Worm (Caenorhabditis elegans) whole organism, L4 larva: ENCODE data around the gene F14H3.6.

Experiments
- F49E8.2 ChIP-seq: sonication (generic microtip); optimal IDR thresholded peaks from 2 replicates; lab custom pipeline; 2016; ENCODE audit warnings: missing compliant biosample characterization, mild to moderate bottlenecking, missing genetic modification characterization, borderline replicate concordance
- R02D3.7 ChIP-seq: fragments of 150-350 bp; sonication (generic microtip); optimal IDR thresholded peaks from 3 replicates; lab custom pipeline; 2014; ENCODE audit warnings: missing biosample characterization, missing genetic modification characterization
- T26A8.4 ChIP-seq: fragments of 200-800 bp; sonication (Bioruptor generic); IDR thresholded peaks from 2 replicates; pipeline ENCODE4 v1.3.6; 2022; ENCODE audit warnings: missing genetic modification characterization, missing compliant biosample characterization
- Y75B8A.6 ChIP-seq: fragments of 200-800 bp; sonication (Bioruptor generic); IDR thresholded peaks from 2 replicates; pipeline ENCODE4 v1.3.6; 2022; ENCODE audit warnings: missing genetic modification reagents, missing genetic modification characterization, missing compliant biosample characterization
- ama-1 ChIP-seq: fragments of 150-350 bp; optimal IDR thresholded peaks from 2 replicates; lab custom pipeline; 2014; ENCODE audit warnings: inconsistent platforms, mixed read lengths
- attf-4 ChIP-seq: sonication (generic microtip); optimal IDR thresholded peaks from 3 replicates; lab custom pipeline; 2017; ENCODE audit warnings: missing biosample characterization, missing genetic modification characterization
- ceh-28 ChIP-seq: fragments of 150-350 bp; optimal IDR thresholded peaks from 2 replicates; lab custom pipeline; 2014; ENCODE audit warnings: missing biosample characterization, missing genetic modification reagents, missing genetic modification characterization
- ceh-62 ChIP-seq: sonication (generic microtip); optimal IDR thresholded peaks from 2 replicates; lab custom pipeline; 2017; ENCODE audit warnings: missing biosample characterization, missing genetic modification characterization
- cey-2 ChIP-seq: sonication (generic microtip); optimal IDR thresholded peaks from 3 replicates; lab custom pipeline; 2017; ENCODE audit warnings: missing genetic modification characterization, mild to moderate bottlenecking, missing compliant biosample characterization, antibody characterized with exemption, borderline replicate concordance; ENCODE audit not compliant: insufficient read depth
- daf-16 ChIP-seq, 3 experiments: sonication (generic microtip); optimal IDR thresholded peaks; 2 replicates each; lab custom pipeline; 2016 to 2017; ENCODE audit warnings: missing genetic modification characterization in 3 of 3, missing genetic modification reagents in 3 of 3, mild to moderate bottlenecking in 2 of 3, missing compliant biosample characterization in 2 of 3, missing biosample characterization in 1 of 3, moderate library complexity in 1 of 3
- dmd-6 ChIP-seq: fragments of 200-800 bp; sonication (Bioruptor generic); IDR thresholded peaks from 2 replicates; pipeline ENCODE4 v1.3.6; 2022; ENCODE audit warnings: missing genetic modification reagents, missing genetic modification characterization, missing compliant biosample characterization
- dmd-8 ChIP-seq: fragments of 200-800 bp; sonication (Bioruptor generic); IDR thresholded peaks from 2 replicates; pipeline ENCODE4 v1.3.6; 2022; ENCODE audit warnings: missing genetic modification characterization, missing compliant biosample characterization
- dpl-1 ChIP-seq: fragments of 150-350 bp; optimal IDR thresholded peaks from 2 replicates; lab custom pipeline; 2014; ENCODE audit warnings: missing biosample characterization, missing genetic modification reagents, missing genetic modification characterization
- dve-1 ChIP-seq: sonication (generic microtip); optimal IDR thresholded peaks from 2 replicates; lab custom pipeline; 2017; ENCODE audit warnings: antibody characterized with exemption, mild to moderate bottlenecking, missing genetic modification characterization, missing compliant biosample characterization; ENCODE audit not compliant: insufficient read depth
- egl-43 ChIP-seq: fragments of 200-800 bp; sonication (Bioruptor generic); IDR thresholded peaks from 2 replicates; pipeline ENCODE4 v1.3.6; 2022; ENCODE audit warnings: missing genetic modification reagents, missing genetic modification characterization, missing compliant biosample characterization
- fos-1 ChIP-seq: fragments of 150-350 bp; optimal IDR thresholded peaks from 2 replicates; lab custom pipeline; 2014; ENCODE audit warnings: missing biosample characterization, missing genetic modification characterization
- hlh-11 ChIP-seq: fragments of 200-800 bp; sonication (Bioruptor generic); optimal IDR thresholded peaks from 2 replicates; lab custom pipeline; 2018; ENCODE audit warnings: mild to moderate bottlenecking, missing genetic modification characterization, missing compliant biosample characterization
- lin-15B ChIP-seq: fragments of 150-350 bp; sonication (generic microtip); optimal IDR thresholded peaks from 3 replicates; lab custom pipeline; 2014; ENCODE audit warnings: missing biosample characterization, missing genetic modification characterization
- lin-39 ChIP-seq: fragments of 150-350 bp; optimal IDR thresholded peaks from 2 replicates; lab custom pipeline; 2014; ENCODE audit warnings: missing biosample characterization, missing genetic modification reagents, missing genetic modification characterization
- lir-3 ChIP-seq: sonication (generic microtip); optimal IDR thresholded peaks from 2 replicates; lab custom pipeline; 2016; ENCODE audit warnings: mild to moderate bottlenecking, missing genetic modification characterization, missing compliant biosample characterization
- madf-5 ChIP-seq, 2 experiments: fragments of 200-800 bp; sonication (Bioruptor generic); IDR thresholded peaks; 2 replicates each; pipeline ENCODE4 v1.3.6; 2022; ENCODE audit warnings: missing compliant biosample characterization in 2 of 2, missing genetic modification characterization in 2 of 2
- mep-1 ChIP-seq: fragments of 150-350 bp; sonication (generic microtip); optimal IDR thresholded peaks from 3 replicates; lab custom pipeline; 2014; ENCODE audit warnings: missing biosample characterization, missing genetic modification characterization
- nhr-10 ChIP-seq: fragments of 150-350 bp; optimal IDR thresholded peaks from 2 replicates; lab custom pipeline; 2014; ENCODE audit warnings: missing biosample characterization, missing genetic modification characterization
- nhr-237 ChIP-seq: sonication (generic microtip); optimal IDR thresholded peaks from 2 replicates; lab custom pipeline; 2017; ENCODE audit warnings: missing biosample characterization, missing genetic modification characterization
- nhr-28 ChIP-seq: fragments of 150-350 bp; optimal IDR thresholded peaks from 2 replicates; lab custom pipeline; 2014; ENCODE audit warnings: missing biosample characterization, missing genetic modification characterization
- nhr-76 ChIP-seq: fragments of 150-350 bp; optimal IDR thresholded peaks from 2 replicates; lab custom pipeline; 2014; ENCODE audit warnings: missing biosample characterization, missing genetic modification characterization
- nhr-77 ChIP-seq: fragments of 150-350 bp; optimal IDR thresholded peaks from 2 replicates; lab custom pipeline; 2014; ENCODE audit warnings: missing biosample characterization, missing genetic modification characterization
- php-3 ChIP-seq: fragments of 200-800 bp; sonication (Bioruptor generic); IDR thresholded peaks from 2 replicates; pipeline ENCODE4 v1.3.6; 2022; ENCODE audit warnings: missing genetic modification reagents, missing genetic modification characterization, missing compliant biosample characterization
- pqm-1 ChIP-seq: sonication (generic microtip); optimal IDR thresholded peaks from 2 replicates; lab custom pipeline; 2017; ENCODE audit warnings: missing biosample characterization, missing genetic modification characterization
- snpc-4 ChIP-seq: fragments of 150-350 bp; optimal IDR thresholded peaks from 2 replicates; lab custom pipeline; 2014; ENCODE audit warnings: missing biosample characterization, missing genetic modification characterization
- spr-1 ChIP-seq: sonication (generic microtip); optimal IDR thresholded peaks from 2 replicates; lab custom pipeline; 2016; ENCODE audit warnings: mild to moderate bottlenecking, missing genetic modification characterization, missing compliant biosample characterization
- tag-97 ChIP-seq: fragments of 200-800 bp; sonication (Bioruptor generic); IDR thresholded peaks from 2 replicates; pipeline ENCODE4 v1.3.6; 2022; ENCODE audit warnings: missing genetic modification characterization, missing compliant biosample characterization
- unc-62 ChIP-seq, 3 experiments: fragments of 150-350 bp in 1 of 3; sonication (generic microtip); optimal IDR thresholded peaks in 2 of 3; peaks in 1 of 3; 1 replicate in 1 of 3; 2 replicates in 2 of 3; lab custom pipeline; 2014 to 2017; ENCODE audit warnings: missing biosample characterization in 3 of 3, missing genetic modification characterization in 3 of 3, missing genetic modification reagents in 3 of 3, missing genotype in 1 of 3
- vab-7 ChIP-seq: fragments of 200-800 bp; sonication (Bioruptor generic); IDR thresholded peaks from 2 replicates; pipeline ENCODE4 v1.3.6; 2022; ENCODE audit warnings: missing genetic modification reagents, missing genetic modification characterization, missing compliant biosample characterization
- zfp-2 ChIP-seq: sonication (generic microtip); optimal IDR thresholded peaks from 2 replicates; lab custom pipeline; 2016; ENCODE audit warnings: mild to moderate bottlenecking, missing genetic modification characterization, missing compliant biosample characterization
- zfp-3 ChIP-seq: fragments of 200-800 bp; sonication (Bioruptor generic); conservative IDR thresholded peaks from 2 replicates; pipeline ENCODE4 v1.3.6; 2022; ENCODE audit warnings: missing genetic modification reagents, missing genetic modification characterization, missing compliant biosample characterization
- zip-2 ChIP-seq: fragments of 150-350 bp; optimal IDR thresholded peaks from 2 replicates; lab custom pipeline; 2014; ENCODE audit warnings: missing biosample characterization, missing genetic modification characterization

Gene F14H3.6

DNA sequence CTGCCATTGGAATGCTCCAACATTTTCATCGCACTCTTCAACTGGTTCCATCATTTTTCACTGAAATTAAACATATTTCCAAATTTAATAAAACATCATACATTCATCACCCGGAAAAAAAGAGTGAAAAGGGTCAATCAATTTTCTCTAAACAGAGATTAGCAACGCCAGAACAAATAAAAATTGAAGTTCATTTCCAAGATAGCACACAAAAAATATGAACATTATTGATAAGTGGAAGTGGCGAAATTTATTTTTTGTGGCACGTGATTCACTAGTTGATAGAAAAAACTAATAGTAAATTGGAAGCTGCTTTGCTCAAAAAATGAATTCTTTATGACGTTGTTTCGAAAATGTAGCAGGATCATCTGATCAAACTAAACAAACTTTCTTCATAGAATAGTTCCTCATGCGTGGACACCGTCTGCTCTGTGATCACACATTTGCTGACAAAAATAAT, 16.6 kb upstream of the F14H3.6 start, which contains the start of the genes F14H3.12 and srj-29:
Gene F14H3.12 (minus strand): TSS at position 74 of the 460 bp plus-strand sequence.
Gene srj-29 (plus strand): TSS at position 410 of the 460 bp plus-strand sequence.
- TF ChIP-seq dve-1 (tag; lab: Kevin White, UChicago) (peak; percentile 79), dmd-6 (GFP tag; lab: Robert Waterston, UW) (peak; percentile 74), daf-16 (GFP tag; optimal IDR thresholded peaks at IDR 0.05; lab: Kevin White, UChicago) (no peak), daf-16 (tag; optimal IDR thresholded peaks at IDR 0.05; lab: Kevin White, UChicago) (peak; percentile 83), pqm-1 (tag; lab: Kevin White, UChicago) (peak; percentile 73), ama-1 (lab: Kevin White, UChicago) (no peak), tag-97 (GFP tag; lab: Robert Waterston, UW) (no peak), lin-15B (no peak), nhr-77 (tag; lab: Kevin White, UChicago) (peak; percentile 52), nhr-28 (peak; percentile 74), hlh-11 (peak; percentile 49)

DNA sequence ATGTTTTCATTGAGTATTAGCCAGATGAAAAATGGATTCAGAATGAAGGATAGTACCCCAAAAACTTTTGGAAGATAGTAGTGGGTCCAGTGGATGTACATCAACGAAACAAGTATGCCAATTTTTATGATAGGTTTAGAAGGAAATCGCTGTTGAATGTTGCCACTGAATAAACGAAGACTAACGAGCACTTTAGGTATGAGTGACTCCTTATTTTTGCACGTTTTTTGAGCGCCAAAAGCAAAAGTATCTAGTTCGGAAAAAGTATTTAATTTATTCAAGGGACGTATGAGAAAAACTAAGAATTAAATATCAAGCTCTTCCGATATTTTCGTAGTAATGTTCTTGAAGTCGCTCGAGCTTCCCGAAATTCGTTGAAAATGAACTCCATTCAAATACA, 15.2 kb upstream of the F14H3.6 start, which contains the start of gene srj-10:
Gene srj-10 (minus strand): TSS at position 101 of the 400 bp plus-strand sequence.
- TF ChIP-seq mep-1 (tag; lab: Kevin White, UChicago) (no peak), cey-2 (tag; lab: Kevin White, UChicago) (no peak), zip-2 (tag; lab: Kevin White, UChicago) (no peak), nhr-10 (tag; lab: Kevin White, UChicago) (no peak), Y75B8A.6 (GFP tag; lab: Robert Waterston, UW) (no peak), ceh-62 (no peak), zfp-2 (tag; lab: Kevin White, UChicago) (no peak), lin-39 (tag; lab: Kevin White, UChicago) (no peak), madf-5 (GFP tag; IDR thresholded peaks at IDR 0.05; lab: Robert Waterston, UW) (no peak)

DNA sequence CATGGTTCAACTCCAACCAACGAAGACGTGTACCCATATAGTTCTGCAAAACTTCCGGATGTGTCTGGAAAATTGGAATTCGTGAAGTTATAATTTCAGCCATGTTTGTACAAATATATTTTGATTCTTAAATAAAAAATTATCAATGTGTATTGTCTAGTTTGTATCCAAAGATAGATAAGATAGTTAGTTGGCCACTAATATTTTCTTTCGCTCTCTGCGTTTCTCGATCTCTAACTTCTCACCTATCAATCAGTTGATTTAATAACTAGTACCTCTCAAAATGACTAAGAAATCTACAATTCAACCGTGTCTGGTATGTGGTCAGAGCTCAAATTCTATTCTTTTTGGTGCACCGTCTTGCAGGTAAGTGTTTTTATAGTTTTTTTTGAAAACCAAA, 12.5 kb upstream of the F14H3.6 start, which contains the start of gene nhr-176:
Gene nhr-176 (plus strand): TSS at position 159 of the 400 bp plus-strand sequence.
- no peak for TF ChIP-seq dmd-8 (GFP tag; lab: Robert Waterston, UW)
- no peak for TF ChIP-seq daf-16 (GFP tag; optimal IDR thresholded peaks at IDR 0.05; lab: Kevin White, UChicago)
- TF ChIP-seq daf-16 (tag; optimal IDR thresholded peaks at IDR 0.05; lab: Kevin White, UChicago), result peak; percentile 54
- TF ChIP-seq dve-1 (tag; lab: Kevin White, UChicago), result peak; percentile 43
- peak; percentile 89 for TF ChIP-seq nhr-28
- peak; percentile 40; the same call in 1 of the 2 replicates for TF ChIP-seq dmd-6 (GFP tag; lab: Robert Waterston, UW)
- TF ChIP-seq lir-3 (tag; lab: Kevin White, UChicago), result no peak
- TF ChIP-seq pqm-1 (tag; lab: Kevin White, UChicago), result peak; percentile 23
- peak in 1 of 2 experiments; percentile 62 for TF ChIP-seq unc-62 (GFP tag; optimal IDR thresholded peaks at IDR 0.05 in 1 of 2; lab: Kevin White, UChicago)
- no peak for TF ChIP-seq unc-62 (tag; optimal IDR thresholded peaks at IDR 0.05; lab: Kevin White, UChicago)
- TF ChIP-seq nhr-76 (tag; lab: Kevin White, UChicago), result no peak
- no peak for TF ChIP-seq snpc-4 (tag; lab: Kevin White, UChicago)

DNA sequence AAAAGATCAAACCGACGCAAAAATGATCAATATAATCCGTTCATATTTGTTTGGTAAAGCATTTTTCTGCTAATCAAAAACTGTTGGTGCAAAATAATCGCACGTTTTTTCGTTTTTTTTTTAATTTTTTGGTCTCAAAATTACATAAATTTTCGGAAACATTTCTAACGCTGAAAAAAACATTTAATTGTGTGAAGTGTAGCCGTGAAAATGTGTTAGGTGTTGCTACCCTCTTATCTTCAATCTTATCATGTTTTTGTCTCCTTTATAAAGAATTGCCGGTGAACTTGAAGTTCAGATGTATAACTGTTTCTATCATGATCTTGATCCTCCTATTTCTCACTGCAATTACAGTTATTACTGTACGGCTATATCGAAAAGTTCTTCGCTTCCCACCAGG, 10.2 kb upstream of the F14H3.6 start, which contains the start of gene cyp-35D1:
Gene cyp-35D1 (plus strand): TSS at position 301 of the 400 bp plus-strand sequence.
- TF ChIP-seq madf-5 (GFP tag; IDR thresholded peaks at IDR 0.05; lab: Robert Waterston, UW), result no peak
- no peak for TF ChIP-seq fos-1 (tag; lab: Kevin White, UChicago)
- no peak for TF ChIP-seq nhr-237 (tag; lab: Kevin White, UChicago)
- TF ChIP-seq zfp-3 (GFP tag; lab: Robert Waterston, UW), result no peak
- TF ChIP-seq php-3 (GFP tag; lab: Robert Waterston, UW), result no peak
- TF ChIP-seq spr-1 (tag; lab: Kevin White, UChicago), result no peak
- no peak for TF ChIP-seq R02D3.7 (tag; lab: Kevin White, UChicago)
- no peak for TF ChIP-seq ceh-28 (tag; lab: Kevin White, UChicago)

DNA sequence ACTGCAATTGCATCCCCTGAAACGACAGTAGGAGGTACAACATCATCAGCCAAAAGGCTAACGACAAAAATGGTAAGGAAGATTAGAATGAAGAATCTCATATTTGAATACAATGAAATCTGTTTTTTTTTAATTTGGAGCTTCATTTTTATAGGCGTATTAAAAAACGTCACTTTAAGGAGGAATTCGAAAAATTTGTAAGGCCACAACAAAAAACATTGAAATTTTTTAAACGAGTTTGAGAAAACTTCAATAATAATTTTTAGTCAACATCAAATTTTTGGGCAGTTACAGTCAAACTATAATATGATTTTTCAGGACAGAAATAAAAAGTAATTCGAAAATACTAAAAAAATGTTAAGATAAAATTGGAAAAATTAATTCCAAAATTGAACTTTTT, 4.1 kb upstream of the F14H3.6 start, which contains the start of gene F14H3.14:
Gene F14H3.14 (minus strand): TSS at position 101 of the 400 bp plus-strand sequence.
- TF ChIP-seq vab-7 (GFP tag; lab: Robert Waterston, UW) (no peak), T26A8.4 (no peak), attf-4 (tag; lab: Kevin White, UChicago) (no peak), dpl-1 (GFP tag; lab: Kevin White, UChicago) (no peak), egl-43 (GFP tag; lab: Robert Waterston, UW) (no peak), nhr-77 (tag; lab: Kevin White, UChicago) (no peak), F49E8.2 (tag; lab: Kevin White, UChicago) (no peak)
